Fruit fly (Drosophila melanogaster) whole organism, embryonic: ENCODE results near the gene Rtnl2.
A peak's percentile ranks its signal among the peaks of the same experiment; 100 is the strongest.

Experiments used
- Atf-2 ChIP-seq: fragments of 200-800 bp; sonication (Bioruptor generic); optimal IDR thresholded peaks from 2 replicates; lab custom pipeline; 2016; ENCODE audit warnings: missing biosample characterization, missing genetic modification characterization
- CG10267 ChIP-seq: fragments of 200-800 bp; sonication (Bioruptor generic); optimal IDR thresholded peaks from 2 replicates; lab custom pipeline; 2018; ENCODE audit warnings: missing biosample characterization, mild to moderate bottlenecking, missing genetic modification characterization, moderate library complexity
- CG12769 ChIP-seq: fragments of 200-800 bp; sonication (Bioruptor generic); optimal IDR thresholded peaks from 2 replicates; lab custom pipeline; 2019; ENCODE audit warnings: missing biosample characterization, mild to moderate bottlenecking, missing genetic modification characterization, moderate library complexity
- CG14965 ChIP-seq: fragments of 200-800 bp; sonication (Bioruptor generic); optimal IDR thresholded peaks from 2 replicates; lab custom pipeline; 2016; ENCODE audit warnings: missing biosample characterization, missing genetic modification characterization, borderline replicate concordance
- CG1529 ChIP-seq: fragments of 200-800 bp; sonication (Bioruptor generic); optimal IDR thresholded peaks from 3 replicates; lab custom pipeline; 2018; ENCODE audit warnings: missing biosample characterization, missing genetic modification characterization
- CG15696 ChIP-seq: fragments of 200-800 bp; sonication (Bioruptor generic); optimal IDR thresholded peaks from 2 replicates; lab custom pipeline; 2019; ENCODE audit warnings: missing biosample characterization, mild to moderate bottlenecking, missing genetic modification characterization, moderate library complexity
- CG18011 ChIP-seq: fragments of 200-800 bp; sonication (Bioruptor generic); optimal IDR thresholded peaks from 2 replicates; lab custom pipeline; 2017; ENCODE audit warnings: missing biosample characterization, missing genetic modification characterization, mild to moderate bottlenecking, moderate library complexity, missing genotype
- CG18476 ChIP-seq: fragments of 200-800 bp; sonication (Bioruptor generic); optimal IDR thresholded peaks from 2 replicates; lab custom pipeline; 2016; ENCODE audit warnings: missing biosample characterization, mild to moderate bottlenecking, missing genetic modification characterization
- CG32767 ChIP-seq: fragments of 200-800 bp; sonication (Bioruptor generic); IDR thresholded peaks from 2 replicates; pipeline ENCODE4 v1.3.6; 2022; ENCODE audit warnings: missing biosample characterization, missing genetic modification characterization
- CG32772 ChIP-seq: fragments of 200-800 bp; sonication (Bioruptor generic); IDR thresholded peaks from 2 replicates; pipeline ENCODE4 v1.3.6; 2022; ENCODE audit warnings: missing biosample characterization, missing genetic modification characterization
- CG34422 ChIP-seq: fragments of 200-800 bp; sonication (Bioruptor generic); IDR thresholded peaks from 3 replicates; pipeline ENCODE4 v1.3.6; 2022; ENCODE audit warnings: missing biosample characterization, missing genetic modification characterization
- CG3847 ChIP-seq: fragments of 200-800 bp; sonication (Bioruptor generic); IDR thresholded peaks from 2 replicates; pipeline ENCODE4 v1.3.6; 2022; ENCODE audit warnings: missing biosample characterization, missing genetic modification characterization
- CG4360 ChIP-seq: fragments of 200-800 bp; sonication (Bioruptor generic); IDR thresholded peaks from 2 replicates; pipeline ENCODE4 v1.3.6; 2022; ENCODE audit warnings: missing biosample characterization, missing genetic modification characterization
- CG6254 ChIP-seq: fragments of 200-800 bp; sonication (Bioruptor generic); optimal IDR thresholded peaks from 3 replicates; lab custom pipeline; 2017; ENCODE audit warnings: mild to moderate bottlenecking, missing biosample characterization, missing genetic modification reagents, missing genetic modification characterization
- CG6654 ChIP-seq: fragments of 200-800 bp; sonication (Bioruptor generic); optimal IDR thresholded peaks from 2 replicates; lab custom pipeline; 2017; ENCODE audit warnings: missing biosample characterization, mild to moderate bottlenecking, missing genetic modification characterization
- CG6689 ChIP-seq: fragments of 200-800 bp; sonication (Bioruptor generic); IDR thresholded peaks from 2 replicates; pipeline ENCODE4 v1.3.6; 2022; ENCODE audit warnings: missing biosample characterization, missing genetic modification characterization
- CG6813 ChIP-seq: fragments of 200-800 bp; sonication (Bioruptor generic); optimal IDR thresholded peaks from 2 replicates; lab custom pipeline; 2017; ENCODE audit warnings: missing biosample characterization, missing genetic modification characterization, mild to moderate bottlenecking, moderate library complexity, missing genetic modification reagents
- CG7372 ChIP-seq: fragments of 200-800 bp; sonication (Bioruptor generic); IDR thresholded peaks from 2 replicates; pipeline ENCODE4 v1.3.6; 2022; ENCODE audit warnings: missing biosample characterization, missing genetic modification characterization
- CG7839 ChIP-seq: fragments of 200-800 bp; sonication (Bioruptor generic); optimal IDR thresholded peaks from 3 replicates; lab custom pipeline; 2018; ENCODE audit warnings: missing biosample characterization, mild to moderate bottlenecking, missing genetic modification characterization, moderate library complexity
- CG8089 ChIP-seq: fragments of 200-800 bp; sonication (Bioruptor generic); optimal IDR thresholded peaks from 3 replicates; lab custom pipeline; 2016; ENCODE audit warnings: missing biosample characterization, missing genetic modification characterization
- CG8388 ChIP-seq: fragments of 200-800 bp; sonication (Bioruptor generic); optimal IDR thresholded peaks from 2 replicates; lab custom pipeline; 2019; ENCODE audit warnings: missing biosample characterization, mild to moderate bottlenecking, missing genetic modification characterization, moderate library complexity
- CG9215 ChIP-seq: fragments of 200-800 bp; sonication (Bioruptor generic); IDR thresholded peaks from 2 replicates; pipeline ENCODE4 v1.3.6; 2022; ENCODE audit warnings: missing biosample characterization, missing genetic modification characterization
- Dip2 ChIP-seq: fragments of 200-800 bp; sonication (Bioruptor generic); IDR thresholded peaks from 2 replicates; pipeline ENCODE4 v1.3.6; 2022; ENCODE audit warnings: missing biosample characterization, missing genetic modification characterization
- Dip3 ChIP-seq: fragments of 200-800 bp; sonication (Bioruptor generic); optimal IDR thresholded peaks from 3 replicates; lab custom pipeline; 2016; ENCODE audit warnings: missing biosample characterization, missing genetic modification characterization
- MTF-1 ChIP-seq: fragments of 200-800 bp; sonication (Bioruptor generic); optimal IDR thresholded peaks from 2 replicates; lab custom pipeline; 2018; ENCODE audit warnings: missing biosample characterization, mild to moderate bottlenecking, missing genetic modification characterization, borderline replicate concordance
- Mes4 ChIP-seq: fragments of 200-800 bp; sonication (Bioruptor generic); optimal IDR thresholded peaks from 2 replicates; lab custom pipeline; 2016; ENCODE audit warnings: missing biosample characterization, missing genetic modification characterization
- NC2β ChIP-seq: fragments of 200-800 bp; sonication (Bioruptor generic); optimal IDR thresholded peaks from 2 replicates; lab custom pipeline; 2016; ENCODE audit warnings: missing biosample characterization, missing genetic modification characterization
- Optix ChIP-seq: fragments of 200-800 bp; sonication (Bioruptor generic); IDR thresholded peaks from 3 replicates; pipeline ENCODE4 v1.3.6; 2022; ENCODE audit warnings: missing biosample characterization, missing genetic modification characterization
- Six4 ChIP-seq: fragments of 200-800 bp; sonication (Bioruptor generic); optimal IDR thresholded peaks from 2 replicates; lab custom pipeline; 2016; ENCODE audit warnings: missing biosample characterization, missing genetic modification characterization
- Stat92E ChIP-seq, 3 experiments: fragments of >200 bp in 2 of 3; fragments of 200-800 bp in 1 of 3; sonication (Bioruptor generic) in 1 of 3; optimal IDR thresholded peaks; 2 replicates each; lab custom pipeline; 2017 to 2019; ENCODE audit warnings: missing biosample characterization in 3 of 3, missing genetic modification characterization in 3 of 3, mild to moderate bottlenecking in 1 of 3, moderate library complexity in 1 of 3
- Usf ChIP-seq: fragments of 200-800 bp; sonication (Bioruptor generic); optimal IDR thresholded peaks from 2 replicates; lab custom pipeline; 2017; ENCODE audit warnings: missing genotype, missing biosample characterization, missing genetic modification characterization
- caup ChIP-seq: fragments of 200-800 bp; sonication (Bioruptor generic); optimal IDR thresholded peaks from 3 replicates; lab custom pipeline; 2017; ENCODE audit warnings: missing biosample characterization, mild to moderate bottlenecking, missing genetic modification characterization, moderate library complexity; ENCODE audit not compliant: severe bottlenecking
- chinmo ChIP-seq: fragments of 200-800 bp; sonication (Bioruptor generic); IDR thresholded peaks from 4 replicates; pipeline ENCODE4 v1.3.6; 2022; ENCODE audit warnings: missing biosample characterization, missing genetic modification characterization; ENCODE audit not compliant: partially characterized antibody
- ci ChIP-seq: fragments of 200-800 bp; sonication (Bioruptor generic); IDR thresholded peaks from 3 replicates; pipeline ENCODE4 v1.3.6; 2022; ENCODE audit warnings: missing biosample characterization, missing genetic modification characterization
- dati ChIP-seq: fragments of 200-800 bp; sonication (Bioruptor generic); IDR thresholded peaks from 2 replicates; pipeline ENCODE4 v1.3.6; 2022; ENCODE audit warnings: missing biosample characterization, missing genetic modification characterization
- eyg ChIP-seq: fragments of 200-800 bp; sonication (Bioruptor generic); optimal IDR thresholded peaks from 3 replicates; lab custom pipeline; 2016; ENCODE audit warnings: missing biosample characterization, missing genetic modification characterization
- fd96Cb ChIP-seq: fragments of 200-800 bp; sonication (Bioruptor generic); optimal IDR thresholded peaks from 2 replicates; lab custom pipeline; 2018; ENCODE audit warnings: missing biosample characterization, mild to moderate bottlenecking, missing genetic modification characterization, moderate library complexity
- gt ChIP-seq: fragments of 200-800 bp; sonication (Bioruptor generic); IDR thresholded peaks from 2 replicates; pipeline ENCODE4 v1.3.6; 2022; ENCODE audit warnings: missing biosample characterization, missing genetic modification characterization
- kay ChIP-seq: fragments of 200-800 bp; sonication (Bioruptor generic); optimal IDR thresholded peaks from 2 replicates; lab custom pipeline; 2016; ENCODE audit warnings: missing biosample characterization, missing genetic modification characterization
- mam ChIP-seq: fragments of 200-800 bp; sonication (Bioruptor generic); optimal IDR thresholded peaks from 3 replicates; lab custom pipeline; 2016; ENCODE audit warnings: missing biosample characterization, missing genetic modification characterization
- ranshi ChIP-seq: fragments of 200-800 bp; sonication (Bioruptor generic); IDR thresholded peaks from 2 replicates; pipeline ENCODE4 v1.3.6; 2022; ENCODE audit warnings: missing biosample characterization, missing genetic modification characterization
- rib ChIP-seq: fragments of 200-800 bp; sonication (Bioruptor generic); IDR thresholded peaks from 2 replicates; pipeline ENCODE4 v1.3.6; 2022; ENCODE audit warnings: missing biosample characterization, missing genetic modification characterization
- schlank ChIP-seq: fragments of 200-800 bp; sonication (Bioruptor generic); optimal IDR thresholded peaks from 2 replicates; lab custom pipeline; 2018; ENCODE audit warnings: missing biosample characterization, mild to moderate bottlenecking, missing genetic modification characterization
- sisA ChIP-seq: fragments of 200-800 bp; sonication (Bioruptor generic); IDR thresholded peaks from 2 replicates; pipeline ENCODE4 v1.3.6; 2022; ENCODE audit warnings: missing biosample characterization, missing genetic modification characterization
- stc ChIP-seq: fragments of 200-800 bp; sonication (Bioruptor generic); IDR thresholded peaks from 2 replicates; pipeline ENCODE4 v1.3.6; 2022; ENCODE audit warnings: missing biosample characterization, missing genetic modification characterization
- ttk ChIP-seq: fragments of 200-800 bp; sonication (Bioruptor generic); IDR thresholded peaks from 2 replicates; pipeline ENCODE4 v2.1.2; 2022; ENCODE audit warnings: missing biosample characterization, missing genetic modification characterization
- tup ChIP-seq: fragments of 200-800 bp; sonication (Bioruptor generic); optimal IDR thresholded peaks from 2 replicates; lab custom pipeline; 2016; ENCODE audit warnings: missing biosample characterization, mild to moderate bottlenecking, missing genetic modification characterization, moderate library complexity
- twi ChIP-seq: fragments of 200-800 bp; optimal IDR thresholded peaks from 2 replicates; lab custom pipeline; 2019; ENCODE audit warnings: missing biosample characterization, mild to moderate bottlenecking, missing genetic modification characterization, moderate library complexity
- wdn ChIP-seq: fragments of 200-800 bp; sonication (Bioruptor generic); IDR thresholded peaks from 2 replicates; pipeline ENCODE4 v1.3.6; 2022; ENCODE audit warnings: missing biosample characterization, missing genetic modification characterization

Rtnl2 gene

DNA sequence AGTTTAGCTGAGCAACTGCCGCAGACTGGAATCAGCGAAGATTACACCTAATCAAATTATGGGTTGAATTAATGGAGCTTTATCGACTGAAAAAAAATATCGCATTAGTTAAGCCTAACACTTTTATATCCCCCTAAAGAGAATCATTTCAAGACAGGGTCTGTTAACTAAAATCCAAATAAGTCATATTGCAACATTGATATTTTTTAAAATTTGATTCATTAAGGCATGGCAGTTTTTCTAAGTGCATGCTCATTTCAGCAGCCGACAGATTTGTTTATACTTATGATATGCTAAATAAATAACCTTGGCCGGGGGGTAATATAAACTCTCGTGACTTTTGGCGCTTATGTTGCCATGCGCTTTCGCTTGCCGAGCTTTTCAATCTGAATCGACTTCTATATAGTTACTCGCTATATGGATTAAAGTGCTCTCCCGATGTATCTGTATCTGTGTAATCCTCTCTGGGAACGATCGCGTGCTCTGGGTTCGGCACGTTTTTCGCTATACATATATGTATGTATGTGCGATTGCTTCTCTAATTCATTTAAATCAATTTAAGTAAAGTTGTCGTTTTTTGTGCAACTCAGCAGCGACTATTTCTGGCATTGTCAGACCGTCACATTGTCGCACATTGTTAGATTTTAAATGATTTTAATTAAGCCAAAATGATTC lies 23.6 kb downstream of the Rtnl2 start (continued):
- peak; percentile 14 for TF ChIP-seq CG14965
- peak; percentile 66 for TF ChIP-seq Usf
- peak; percentile 11 for TF ChIP-seq Six4
- TF ChIP-seq CG3847 = peak; percentile 93
- peak; percentile 48; the same call in 1 of the 3 replicates for TF ChIP-seq ci (GFP tag; lab: Robert Waterston, UW)
- peak; percentile 28 for TF ChIP-seq CG8388 (GFP tag; lab: Kevin White, UChicago)
- peak; percentile 79 for TF ChIP-seq kay (GFP tag; lab: Kevin White, UChicago)
- no peak for TF ChIP-seq CG6654
- TF ChIP-seq CG32772 = peak; percentile 59; the same call in 1 of the 2 replicates
- peak; percentile 78 for TF ChIP-seq CG9215
- TF ChIP-seq Dip2 (GFP tag; lab: Robert Waterston, UW) = no peak
- TF ChIP-seq CG18011 (GFP tag; lab: Kevin White, UChicago) = peak; percentile 74
- no peak for TF ChIP-seq dati (GFP tag; lab: Robert Waterston, UW)
- TF ChIP-seq rib (GFP tag; lab: Robert Waterston, UW) = peak; percentile 91
- TF ChIP-seq wdn (GFP tag; lab: Robert Waterston, UW) = peak; percentile 89
- TF ChIP-seq tup (GFP tag; lab: Kevin White, UChicago) = peak; percentile 79
- TF ChIP-seq CG10267 (tag; lab: Kevin White, UChicago) = peak; percentile 41
- TF ChIP-seq CG4360 = no peak
- peak; percentile 65 for TF ChIP-seq CG6813 (GFP tag; lab: Kevin White, UChicago)
- TF ChIP-seq sisA (GFP tag; lab: Robert Waterston, UW) = peak; percentile 49
- peak; percentile 62 for TF ChIP-seq Atf-2 (GFP tag; lab: Kevin White, UChicago)
- peak; percentile 86 for TF ChIP-seq eyg (GFP tag; lab: Kevin White, UChicago)
- TF ChIP-seq CG8089 (GFP tag; lab: Kevin White, UChicago) = peak; percentile 55
- TF ChIP-seq CG6689 (GFP tag; lab: Robert Waterston, UW) = peak; percentile 57
- peak; percentile 32 for TF ChIP-seq Mes4
- no peak for TF ChIP-seq CG1529 (GFP tag; lab: Kevin White, UChicago)
- TF ChIP-seq CG12769 (tag; lab: Kevin White, UChicago) = peak; percentile 97
- TF ChIP-seq twi (tag; lab: Kevin White, UChicago) = no peak
- no peak for TF ChIP-seq ttk (GFP tag; lab: Robert Waterston, UW)
- peak; percentile 78 for TF ChIP-seq CG7372 (GFP tag; lab: Robert Waterston, UW)
- TF ChIP-seq caup = peak; percentile 90
- TF ChIP-seq CG7839 (tag; lab: Kevin White, UChicago) = peak; percentile 89
- TF ChIP-seq CG6254 (GFP tag; lab: Kevin White, UChicago) = no peak
- TF ChIP-seq chinmo (GFP tag; lab: Robert Waterston, UW) = peak; percentile 82; the same call in 2 of the 4 replicates
- TF ChIP-seq ranshi = peak; percentile 78
- TF ChIP-seq stc (GFP tag; lab: Robert Waterston, UW) = peak; percentile 56
- peak; percentile 34 for TF ChIP-seq NC2β (GFP tag; lab: Kevin White, UChicago)
- TF ChIP-seq Dip3 (GFP tag; lab: Kevin White, UChicago) = peak; percentile 93
- peak; percentile 12 for TF ChIP-seq MTF-1 (GFP tag; lab: Kevin White, UChicago)
- peak; percentile 69 for TF ChIP-seq CG18476
- TF ChIP-seq schlank = peak; percentile 82
- no peak for TF ChIP-seq gt (GFP tag; lab: Robert Waterston, UW)
- TF ChIP-seq CG15696 = peak; percentile 27
- TF ChIP-seq mam (GFP tag; lab: Kevin White, UChicago) = peak; percentile 93
- TF ChIP-seq CG34422 (GFP tag; lab: Robert Waterston, UW) = peak; percentile 67; the same call in 2 of the 3 replicates
- no peak for TF ChIP-seq Optix (GFP tag; lab: Robert Waterston, UW)
- TF ChIP-seq Stat92E (GFP tag; optimal IDR thresholded peaks at IDR 0.05; lab: Kevin White, UChicago) = no peak
- peak; percentile 30 for TF ChIP-seq fd96Cb (tag; lab: Kevin White, UChicago)
- peak; percentile 38; the same call in 1 of the 2 replicates for TF ChIP-seq CG32767 (GFP tag; lab: Robert Waterston, UW)
